Comparison of ENCODE assay signal across 2 worm cellular contexts in genomic region chrIV:2416738-2417137, ce11.
TF ChIP-seq lines count a peak whose summit lies in the region.

No protein-coding gene starts in this region.

TF ChIP-seq in whole organism, L1 larva, 84 proteins besides CTCF, POLR2A, EP300 and RAD21:
- TF ChIP-seq sptf-1 (tag; optimal IDR thresholded peaks at IDR 0.05; lab: Kevin White, UChicago) (no peak), nhr-85 (tag; lab: Kevin White, UChicago) (peak; percentile 66)

TF ChIP-seq in whole organism, L4 larva, 104 proteins besides CTCF, POLR2A, EP300 and RAD21:
- TF ChIP-seq Y5F2A.4 (GFP tag; optimal IDR thresholded peaks at IDR 0.05; lab: Kevin White, UChicago) (no peak), D1046.2 (GFP tag; IDR thresholded peaks at IDR 0.05; lab: Robert Waterston, UW) (no peak), unc-62 (GFP tag; optimal IDR thresholded peaks at IDR 0.05 in 1 of 2; lab: Kevin White, UChicago) (peak in 1 of 2 experiments; percentile 43), unc-62 (tag; optimal IDR thresholded peaks at IDR 0.05; lab: Kevin White, UChicago) (no peak), aha-1 (tag; lab: Kevin White, UChicago) (peak; percentile 76), daf-16 (GFP tag; optimal IDR thresholded peaks at IDR 0.05; lab: Kevin White, UChicago) (no peak), daf-16 (tag; optimal IDR thresholded peaks at IDR 0.05; lab: Kevin White, UChicago) (no peak), skn-1 (tag; optimal IDR thresholded peaks at IDR 0.05; lab: Kevin White, UChicago) (no peak)

Comparison
In these comparisons a context has a peak if more than half of its experiments do, and no peak if none do; other contexts are left out.
1. Of the 29 proteins assayed by ChIP-seq in both whole organism, L4 larva and whole organism, L1 larva: peak only in whole organism, L4 larva: aha-1; only in whole organism, L1 larva: none; in both: none; in neither: 27; mixed calls (peak in some experiments, not most) for 1.